Worm (Caenorhabditis elegans) whole organism, young adult: ENCODE measurements around the gene ZK470.4.

ENCODE experiments used
- dpff-1 ChIP-seq: sonication (generic microtip); optimal IDR thresholded peaks from 2 replicates; lab custom pipeline; 2017; ENCODE audit warnings: mild to moderate bottlenecking, missing genetic modification characterization, missing compliant biosample characterization
- efl-1 ChIP-seq: fragments of 150-350 bp; optimal IDR thresholded peaks from 2 replicates; lab custom pipeline; 2014; ENCODE audit warnings: missing biosample characterization, missing genetic modification reagents, missing genetic modification characterization
- pha-4 ChIP-seq: fragments of 150-350 bp; sonication (generic microtip); optimal IDR thresholded peaks from 2 replicates; lab custom pipeline; 2014; ENCODE audit warnings: missing biosample characterization, missing genetic modification reagents, missing genetic modification characterization
- snpc-1.1 ChIP-seq: sonication (generic microtip); optimal IDR thresholded peaks from 2 replicates; lab custom pipeline; 2017; ENCODE audit warnings: missing genetic modification characterization, mild to moderate bottlenecking, missing compliant biosample characterization, antibody characterized with exemption, moderate library complexity, missing genotype, missing genetic modification reagents; ENCODE audit not compliant: insufficient read depth
- somi-1 ChIP-seq: fragments of 200-800 bp; sonication (Bioruptor generic); optimal IDR thresholded peaks from 2 replicates; lab custom pipeline; 2018; ENCODE audit warnings: mild to moderate bottlenecking, missing genetic modification characterization, missing compliant biosample characterization

DNA sequence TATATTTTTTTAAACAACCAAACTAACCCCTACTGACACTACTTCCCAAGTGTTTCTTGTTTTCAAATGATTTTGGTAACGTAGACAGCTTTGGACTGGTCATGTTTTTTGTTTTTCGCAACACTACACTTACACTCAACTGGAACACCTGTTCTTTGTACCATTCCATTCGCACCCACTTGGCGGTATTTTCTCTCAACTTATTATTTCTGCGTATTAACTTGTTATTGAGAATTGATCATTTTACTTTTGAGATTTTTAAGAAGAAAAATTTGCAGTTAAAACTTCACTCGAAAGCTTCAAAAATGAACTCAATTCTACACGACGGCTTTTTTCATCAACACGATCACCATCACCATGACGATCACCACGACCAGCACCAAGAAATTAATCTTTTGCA is 4.7 kb downstream of the ZK470.4 start, which contains the start of gene ZK470.2:
- no peak for TF ChIP-seq efl-1 (GFP tag; lab: Kevin White, UChicago)
- no peak for TF ChIP-seq somi-1 (GFP tag; lab: Kevin White, UChicago)
- TF ChIP-seq snpc-1.1: no peak
- TF ChIP-seq dpff-1 (tag; lab: Kevin White, UChicago): no peak
- no peak for TF ChIP-seq pha-4
